Fruit fly (Drosophila melanogaster) whole organism, adult: ENCODE measurements around the gene nmdyn-D7.

Experiments used
- CG11617 ChIP-seq: fragments of 200-800 bp; sonication (Bioruptor generic); optimal IDR thresholded peaks from 2 replicates; lab custom pipeline; 2017; ENCODE audit warnings: mild to moderate bottlenecking, missing biosample characterization, missing genetic modification reagents, missing genetic modification characterization
- CG12768 ChIP-seq: fragments of 200-800 bp; sonication (Bioruptor generic); optimal IDR thresholded peaks from 2 replicates; lab custom pipeline; 2017; ENCODE audit warnings: missing biosample characterization, missing genetic modification characterization, mild to moderate bottlenecking, moderate library complexity, missing genetic modification reagents
- CG14711 ChIP-seq: fragments of 200-800 bp; sonication (Bioruptor generic); optimal IDR thresholded peaks from 2 replicates; lab custom pipeline; 2018; ENCODE audit warnings: missing biosample characterization, mild to moderate bottlenecking, missing genetic modification characterization, moderate library complexity
- CG1620 ChIP-seq: fragments of 200-800 bp; sonication (Bioruptor generic); optimal IDR thresholded peaks from 2 replicates; lab custom pipeline; 2016; ENCODE audit warnings: missing biosample characterization, missing genetic modification characterization
- CG33017 ChIP-seq: fragments of 200-800 bp; sonication (Bioruptor generic); optimal IDR thresholded peaks from 2 replicates; lab custom pipeline; 2018; ENCODE audit warnings: missing biosample characterization, mild to moderate bottlenecking, missing genetic modification characterization, moderate library complexity
- CG5204 ChIP-seq: fragments of 200-800 bp; sonication (Bioruptor generic); optimal IDR thresholded peaks from 2 replicates; lab custom pipeline; 2016; ENCODE audit warnings: missing biosample characterization, missing genetic modification characterization
- CG7045 ChIP-seq: fragments of 200-800 bp; sonication (Bioruptor generic); optimal IDR thresholded peaks from 2 replicates; lab custom pipeline; 2017; ENCODE audit warnings: missing biosample characterization, mild to moderate bottlenecking, missing genetic modification characterization
- CG7101 ChIP-seq: fragments of 200-800 bp; sonication (Bioruptor generic); optimal IDR thresholded peaks from 2 replicates; lab custom pipeline; 2018; ENCODE audit warnings: missing biosample characterization, mild to moderate bottlenecking, missing genetic modification characterization, moderate library complexity
- Clk ChIP-seq: fragments of 200-800 bp; sonication (Bioruptor generic); optimal IDR thresholded peaks from 2 replicates; lab custom pipeline; 2017; ENCODE audit warnings: missing biosample characterization, missing genetic modification characterization
- Crg-1 ChIP-seq: fragments of 200-800 bp; sonication (Bioruptor generic); optimal IDR thresholded peaks from 2 replicates; lab custom pipeline; 2016; ENCODE audit warnings: missing biosample characterization, missing genetic modification characterization
- Hr96 ChIP-seq: fragments of 200-800 bp; sonication (Bioruptor generic); optimal IDR thresholded peaks from 2 replicates; lab custom pipeline; 2016; ENCODE audit warnings: missing biosample characterization, missing genetic modification characterization
- Mnt ChIP-seq: fragments of 200-800 bp; sonication (Bioruptor generic); optimal IDR thresholded peaks from 2 replicates; lab custom pipeline; 2016; ENCODE audit warnings: missing biosample characterization, mild to moderate bottlenecking, missing genetic modification characterization
- bab1 ChIP-seq: fragments of 200-800 bp; sonication (Bioruptor generic); optimal IDR thresholded peaks from 3 replicates; lab custom pipeline; 2019; ENCODE audit warnings: missing biosample characterization, mild to moderate bottlenecking, missing genetic modification characterization, moderate library complexity
- cic ChIP-seq: fragments of 200-800 bp; sonication (Bioruptor generic); optimal IDR thresholded peaks from 2 replicates; lab custom pipeline; 2017; ENCODE audit warnings: missing biosample characterization, mild to moderate bottlenecking, missing genetic modification characterization, moderate library complexity
- cnc ChIP-seq, 2 experiments: fragments of >200 bp; optimal IDR thresholded peaks; 2 replicates each; lab custom pipeline; 2017
- kay ChIP-seq: fragments of 200-800 bp; sonication (Bioruptor generic); peaks from one replicate; lab custom pipeline; 2016; ENCODE audit warnings: missing biosample characterization, missing genetic modification characterization, borderline replicate concordance
- ovo ChIP-seq: fragments of 200-800 bp; sonication (Bioruptor generic); optimal IDR thresholded peaks from 2 replicates; lab custom pipeline; 2016; ENCODE audit warnings: missing biosample characterization, missing genetic modification characterization
- pad ChIP-seq: fragments of 200-800 bp; sonication (Bioruptor generic); optimal IDR thresholded peaks from 3 replicates; lab custom pipeline; 2017; ENCODE audit warnings: missing biosample characterization, missing genetic modification characterization, mild to moderate bottlenecking, moderate library complexity, missing genetic modification reagents
- tj ChIP-seq: fragments of 200-800 bp; sonication (Bioruptor generic); optimal IDR thresholded peaks from 3 replicates; lab custom pipeline; 2017; ENCODE audit warnings: missing biosample characterization, mild to moderate bottlenecking, missing genetic modification characterization, moderate library complexity
- toe ChIP-seq: fragments of 200-800 bp; sonication (Bioruptor generic); optimal IDR thresholded peaks from 2 replicates; lab custom pipeline; 2016; ENCODE audit warnings: missing biosample characterization, missing genetic modification characterization

Gene nmdyn-D7

DNA sequence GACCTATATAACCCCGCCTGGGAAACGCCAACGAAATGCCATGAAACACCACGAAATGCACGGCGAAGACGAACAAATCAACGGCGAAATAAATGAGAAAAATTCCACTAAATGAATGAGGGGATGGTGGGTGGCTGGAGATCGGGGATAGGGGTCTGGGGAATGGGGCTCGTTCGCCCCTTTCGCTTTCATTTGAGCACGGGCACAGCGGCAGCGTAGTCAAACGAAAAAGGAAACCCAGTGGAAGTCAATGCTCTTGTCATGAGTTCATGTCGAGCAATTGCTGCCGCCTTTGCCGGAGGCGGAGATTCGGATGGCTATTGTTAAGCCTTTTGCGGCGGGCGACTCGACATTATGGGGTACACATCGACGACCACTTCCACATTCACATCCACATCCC lies 23.5 kb downstream of the nmdyn-D7 start:
- TF ChIP-seq CG1620 (GFP tag; lab: Kevin White, UChicago) = no peak
- TF ChIP-seq kay (GFP tag; lab: Kevin White, UChicago) = no peak
- TF ChIP-seq CG11617 = no peak
- no peak for TF ChIP-seq Mnt (GFP tag; lab: Kevin White, UChicago)
- no peak for TF ChIP-seq Hr96
- no peak for TF ChIP-seq cic (GFP tag; lab: Kevin White, UChicago)
- no peak for TF ChIP-seq CG14711
- no peak for TF ChIP-seq tj
- no peak for TF ChIP-seq toe (GFP tag; lab: Kevin White, UChicago)
- no peak for TF ChIP-seq Clk (GFP tag; lab: Kevin White, UChicago)
- no peak for TF ChIP-seq CG12768 (GFP tag; lab: Kevin White, UChicago)
- no peak for TF ChIP-seq CG7045 (GFP tag; lab: Kevin White, UChicago)
- no peak for TF ChIP-seq CG5204 (GFP tag; lab: Kevin White, UChicago)
- TF ChIP-seq bab1 (GFP tag; lab: Kevin White, UChicago) = no peak
- TF ChIP-seq CG33017 = no peak

DNA sequence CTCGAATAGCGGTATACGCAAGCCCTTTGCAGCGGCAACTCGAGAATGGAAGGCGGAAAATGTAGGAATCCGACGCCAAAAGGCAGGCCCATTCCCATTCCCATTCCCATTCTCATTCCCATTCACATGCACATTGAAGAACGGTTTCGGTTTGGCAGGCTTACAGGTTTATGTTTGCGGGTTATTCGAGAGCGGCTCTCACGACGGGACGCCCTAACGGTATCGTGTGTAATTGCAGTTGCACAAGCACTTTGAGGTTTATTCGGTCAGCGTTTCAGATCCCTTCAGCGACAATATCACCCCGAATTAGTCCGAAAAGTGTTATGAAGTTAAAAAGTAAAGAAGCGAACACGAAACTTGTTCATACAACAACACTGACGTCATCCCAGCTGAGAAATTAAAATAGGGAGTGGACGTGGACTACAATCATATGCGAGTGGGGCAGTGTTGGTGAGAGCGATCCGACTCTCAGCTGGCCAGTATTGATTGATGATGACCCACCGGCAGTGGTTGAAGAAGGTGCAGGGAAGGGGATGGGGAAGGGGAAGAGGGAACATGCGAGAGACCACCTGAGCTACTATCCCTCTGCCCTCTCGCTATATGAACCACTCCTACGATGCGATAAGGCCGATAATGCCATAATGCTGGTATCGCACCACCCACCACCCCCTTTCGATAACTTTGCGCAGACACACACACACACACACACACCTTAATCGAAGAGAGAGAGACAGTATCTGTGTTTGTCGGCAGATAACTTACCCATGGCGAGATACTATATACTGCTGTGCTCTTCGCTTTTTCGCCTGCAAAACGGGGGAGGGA lies 24.7 kb downstream of the nmdyn-D7 start:
- TF ChIP-seq cic (GFP tag; lab: Kevin White, UChicago) (peak; percentile 97), CG14711 (no peak), CG12768 (GFP tag; lab: Kevin White, UChicago) (peak; percentile 52), pad (GFP tag; lab: Kevin White, UChicago) (peak; percentile 91), Crg-1 (GFP tag; lab: Kevin White, UChicago) (peak; percentile 46), cnc (optimal IDR thresholded peaks at IDR 0.05; lab: Kevin White, UChicago) (no peak), CG11617 (no peak), CG33017 (no peak), CG7101 (peak; percentile 10), Clk (GFP tag; lab: Kevin White, UChicago) (peak; percentile 31), CG7045 (GFP tag; lab: Kevin White, UChicago) (peak; percentile 51), CG5204 (GFP tag; lab: Kevin White, UChicago) (no peak), toe (GFP tag; lab: Kevin White, UChicago) (peak; percentile 39), Mnt (GFP tag; lab: Kevin White, UChicago) (peak; percentile 64), kay (GFP tag; lab: Kevin White, UChicago) (no peak), Hr96 (peak; percentile 37), ovo (GFP tag; lab: Kevin White, UChicago) (peak; percentile 96), bab1 (GFP tag; lab: Kevin White, UChicago) (no peak), tj (peak; percentile 42)

DNA sequence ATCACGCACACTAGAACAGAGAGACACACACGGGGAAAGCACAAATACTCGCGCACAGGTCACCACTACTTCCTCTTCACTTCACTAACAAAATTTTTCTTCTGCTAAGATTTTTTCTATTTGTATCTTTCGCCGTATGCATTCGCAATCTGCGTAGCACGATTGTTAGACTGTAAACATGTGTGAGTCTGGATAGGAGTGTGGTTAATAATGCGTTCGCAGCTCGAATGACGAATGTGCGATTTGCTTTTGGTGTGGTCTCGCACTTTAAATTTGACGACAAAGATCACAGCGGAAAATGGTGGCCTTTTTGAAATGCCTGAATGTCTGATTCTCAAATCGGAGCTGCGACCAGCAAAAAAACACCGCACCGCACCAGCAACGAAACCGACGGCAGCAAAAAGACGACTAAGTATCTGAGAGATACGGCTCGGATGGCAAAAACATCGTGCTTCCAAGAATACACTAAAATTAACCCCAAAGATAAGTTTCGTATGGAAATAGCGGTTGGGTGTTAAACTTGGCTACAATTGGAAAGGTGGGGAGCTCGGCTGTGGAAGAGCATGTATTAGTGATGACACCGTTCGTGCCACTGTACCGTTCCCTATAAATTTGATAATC lies 25.4 kb downstream of the nmdyn-D7 start, which contains the start of gene Unc-115a:
Gene Unc-115a (minus strand): TSS at position 410 of the 621 bp plus-strand sequence.
- TF ChIP-seq tj (peak; percentile 50), Mnt (GFP tag; lab: Kevin White, UChicago) (peak; percentile 87), CG1620 (GFP tag; lab: Kevin White, UChicago) (peak; percentile 64), Clk (GFP tag; lab: Kevin White, UChicago) (no peak), CG7101 (peak; percentile 18), cnc (optimal IDR thresholded peaks at IDR 0.05; lab: Kevin White, UChicago) (no peak), Hr96 (no peak), Crg-1 (GFP tag; lab: Kevin White, UChicago) (peak; percentile 46), CG5204 (GFP tag; lab: Kevin White, UChicago) (no peak), kay (GFP tag; lab: Kevin White, UChicago) (no peak), toe (GFP tag; lab: Kevin White, UChicago) (no peak), cic (GFP tag; lab: Kevin White, UChicago) (peak; percentile 37), pad (GFP tag; lab: Kevin White, UChicago) (no peak), CG11617 (peak; percentile 68), CG14711 (no peak), ovo (GFP tag; lab: Kevin White, UChicago) (peak; percentile 49), CG12768 (GFP tag; lab: Kevin White, UChicago) (peak; percentile 33), CG7045 (GFP tag; lab: Kevin White, UChicago) (no peak), bab1 (GFP tag; lab: Kevin White, UChicago) (peak; percentile 59), CG33017 (peak; percentile 31)

DNA sequence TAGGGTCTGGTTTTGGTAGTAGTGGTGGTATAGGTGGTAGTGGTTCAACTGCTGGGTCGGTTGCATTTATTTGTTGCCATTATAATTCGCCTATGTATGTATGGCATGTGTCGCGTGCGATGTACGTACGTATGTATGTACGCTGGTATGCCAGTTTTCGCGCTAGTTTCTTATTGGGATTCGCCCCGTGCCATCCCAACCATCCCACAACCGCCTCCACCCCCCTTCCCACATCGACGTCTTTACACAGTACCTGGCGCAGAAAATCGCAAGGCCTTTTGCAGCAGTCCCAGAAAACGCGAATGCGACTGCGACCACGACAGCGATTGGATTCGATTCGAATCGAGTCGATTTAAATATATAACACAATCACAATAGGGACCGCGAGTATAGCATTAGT lies 30.5 kb downstream of the nmdyn-D7 start:
- TF ChIP-seq ovo (GFP tag; lab: Kevin White, UChicago) = no peak
- TF ChIP-seq CG11617 = peak; percentile 15
- TF ChIP-seq cnc (optimal IDR thresholded peaks at IDR 0.05; lab: Kevin White, UChicago) = no peak
- TF ChIP-seq Mnt (GFP tag; lab: Kevin White, UChicago) = peak; percentile 62
- TF ChIP-seq CG1620 (GFP tag; lab: Kevin White, UChicago) = no peak
- no peak for TF ChIP-seq toe (GFP tag; lab: Kevin White, UChicago)

DNA sequence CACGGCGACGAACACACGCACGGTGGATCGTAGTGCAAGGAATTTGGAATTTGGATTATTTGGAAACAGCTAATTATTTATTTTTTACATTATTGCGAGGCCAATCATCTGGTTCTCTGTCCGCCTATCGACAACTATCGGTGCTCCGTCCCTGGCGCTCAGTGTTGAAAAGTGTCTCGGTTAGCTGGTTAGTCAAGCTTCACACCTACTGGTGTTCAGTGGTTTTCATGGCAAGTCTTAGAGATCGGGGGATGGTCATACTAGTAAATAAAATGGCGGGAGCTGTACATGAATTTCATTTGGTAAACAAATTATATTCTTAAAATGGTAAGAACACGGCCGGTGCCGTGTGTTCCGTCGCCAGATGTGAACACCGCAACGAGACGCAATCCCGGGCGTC lies 31.1 kb downstream of the nmdyn-D7 start, which contains the start of the genes trbd and dmt:
Gene trbd (minus strand): TSS at position 152 of the 400 bp plus-strand sequence.
Gene dmt (plus strand): TSS at position 257 of the 400 bp plus-strand sequence.
- TF ChIP-seq CG12768 (GFP tag; lab: Kevin White, UChicago) = peak; percentile 14
- TF ChIP-seq CG5204 (GFP tag; lab: Kevin White, UChicago) = no peak
- peak; percentile 65 for TF ChIP-seq pad (GFP tag; lab: Kevin White, UChicago)
- TF ChIP-seq Clk (GFP tag; lab: Kevin White, UChicago) = peak; percentile 67
- TF ChIP-seq CG7045 (GFP tag; lab: Kevin White, UChicago) = no peak
- TF ChIP-seq CG33017 = no peak
- TF ChIP-seq toe (GFP tag; lab: Kevin White, UChicago) = no peak
- TF ChIP-seq Crg-1 (GFP tag; lab: Kevin White, UChicago) = peak; percentile 70
- peak; percentile 16 for TF ChIP-seq tj
- TF ChIP-seq kay (GFP tag; lab: Kevin White, UChicago) = no peak
- TF ChIP-seq Mnt (GFP tag; lab: Kevin White, UChicago) = peak; percentile 74
- TF ChIP-seq cic (GFP tag; lab: Kevin White, UChicago) = peak; percentile 4
- TF ChIP-seq CG1620 (GFP tag; lab: Kevin White, UChicago) = peak; percentile 81
- TF ChIP-seq ovo (GFP tag; lab: Kevin White, UChicago) = peak; percentile 58
- peak; percentile 26 for TF ChIP-seq CG11617
- TF ChIP-seq bab1 (GFP tag; lab: Kevin White, UChicago) = peak; percentile 76
- peak; percentile 68 for TF ChIP-seq CG7101
- no peak for TF ChIP-seq CG14711
- TF ChIP-seq Hr96 = no peak
- TF ChIP-seq cnc (optimal IDR thresholded peaks at IDR 0.05; lab: Kevin White, UChicago) = no peak
